Fruit fly (Drosophila melanogaster) whole organism, pupa: ENCODE data around the gene Chrac-14.

ENCODE experiments used
- CG10348 ChIP-seq: fragments of 200-800 bp; sonication (Bioruptor generic); IDR thresholded peaks from 2 replicates; pipeline ENCODE4 v1.3.6; 2022; ENCODE audit warnings: missing biosample characterization, missing genetic modification characterization
- CG12605 ChIP-seq: fragments of 200-800 bp; sonication (Bioruptor generic); IDR thresholded peaks from 2 replicates; pipeline ENCODE4 v1.3.6; 2022; ENCODE audit warnings: missing biosample characterization, missing genetic modification characterization
- CG15710 ChIP-seq: fragments of 200-800 bp; sonication (Bioruptor generic); optimal IDR thresholded peaks from 2 replicates; lab custom pipeline; 2018; ENCODE audit warnings: missing biosample characterization, mild to moderate bottlenecking, missing genetic modification characterization, moderate library complexity
- CG17806 ChIP-seq: fragments of 200-800 bp; sonication (Bioruptor generic); optimal IDR thresholded peaks from 2 replicates; lab custom pipeline; 2018; ENCODE audit warnings: missing biosample characterization, mild to moderate bottlenecking, missing genetic modification characterization, moderate library complexity
- CG9948 ChIP-seq: fragments of 200-800 bp; sonication (Bioruptor generic); optimal IDR thresholded peaks from 2 replicates; lab custom pipeline; 2018; ENCODE audit warnings: missing biosample characterization, mild to moderate bottlenecking, missing genetic modification characterization, moderate library complexity
- EcR ChIP-seq: fragments of 200-800 bp; sonication (Bioruptor generic); optimal IDR thresholded peaks from 3 replicates; lab custom pipeline; 2019; ENCODE audit warnings: missing biosample characterization, missing genetic modification characterization, mild to moderate bottlenecking, moderate library complexity, missing genetic modification reagents
- Pif1B ChIP-seq: fragments of 200-800 bp; sonication (Bioruptor generic); optimal IDR thresholded peaks from 3 replicates; lab custom pipeline; 2016; ENCODE audit warnings: missing biosample characterization, missing genetic modification characterization
- fd96Ca ChIP-seq: fragments of 200-800 bp; sonication (Bioruptor generic); IDR thresholded peaks from 3 replicates; pipeline ENCODE4 v1.3.6; 2022; ENCODE audit warnings: missing biosample characterization, missing genetic modification characterization

dm6 chr2L:8426801-8427200 is 10.4 kb upstream of the Chrac-14 start:
- TF ChIP-seq CG10348 (GFP tag; lab: Robert Waterston, UW), result no peak
- no peak for TF ChIP-seq CG12605 (GFP tag; lab: Robert Waterston, UW)
- no peak for TF ChIP-seq Pif1B (GFP tag; lab: Kevin White, UChicago)
- TF ChIP-seq EcR, result no peak
- no peak for TF ChIP-seq fd96Ca (GFP tag; lab: Robert Waterston, UW)
- no peak for TF ChIP-seq CG17806 (tag; lab: Kevin White, UChicago)
- no peak for TF ChIP-seq CG9948 (tag; lab: Kevin White, UChicago)
- TF ChIP-seq CG15710, result no peak
